Comparison of ENCODE assay signal across 1 fruit fly cellular context in genomic region chr2L:18454128-18454788, dm6.
A peak's percentile ranks its signal among the peaks of the same experiment; 100 is the strongest.
TF ChIP-seq lines count a peak whose summit lies in the region.

Gene bsf, minus strand, starts transcription at chr2L:18454587.
Gene Ntf-2r, plus strand, starts transcription at chr2L:18454649.

TF ChIP-seq in whole organism, embryonic, 481 proteins besides CTCF, POLR2A, EP300 and RAD21 (continued from another document and continues in another):
- TF ChIP-seq CG11085 (GFP tag; IDR thresholded peaks at IDR 0.05; lab: Robert Waterston, UW) = 0 out of 2 replicates have a peak, but pooled peaks have one; percentile 16
- no peak for TF ChIP-seq yki (optimal IDR thresholded peaks at IDR 0.05; lab: Kevin White, UChicago)
- no peak for TF ChIP-seq ftz-f1 (GFP tag; optimal IDR thresholded peaks at IDR 0.05; lab: Kevin White, UChicago)
- no peak for TF ChIP-seq fd96Cb (tag; optimal IDR thresholded peaks at IDR 0.05; lab: Kevin White, UChicago)
- no peak for TF ChIP-seq mam (GFP tag; optimal IDR thresholded peaks at IDR 0.05; lab: Kevin White, UChicago)
- TF ChIP-seq CG6765 (GFP tag; optimal IDR thresholded peaks at IDR 0.05; lab: Kevin White, UChicago) = no peak
- no peak for TF ChIP-seq Blimp-1 (GFP tag; optimal IDR thresholded peaks at IDR 0.05; lab: Kevin White, UChicago)
- TF ChIP-seq Optix (GFP tag; IDR thresholded peaks at IDR 0.05; lab: Robert Waterston, UW) = no peak; the same call in 2 of the 3 replicates
- no peak for TF ChIP-seq Hr78 (GFP tag; optimal IDR thresholded peaks at IDR 0.05; lab: Kevin White, UChicago)
- TF ChIP-seq CG3838 (GFP tag; optimal IDR thresholded peaks at IDR 0.05; lab: Kevin White, UChicago) = peak; percentile 27
- no peak for TF ChIP-seq CG4282 (GFP tag; optimal IDR thresholded peaks at IDR 0.05; lab: Kevin White, UChicago)
- no peak for TF ChIP-seq Elba2 (GFP tag; optimal IDR thresholded peaks at IDR 0.05; lab: Kevin White, UChicago)
- no peak for TF ChIP-seq sug (tag; optimal IDR thresholded peaks at IDR 0.05; lab: Kevin White, UChicago)
- TF ChIP-seq hth (optimal IDR thresholded peaks at IDR 0.05; lab: Kevin White, UChicago) = no peak
- TF ChIP-seq shn (GFP tag; optimal IDR thresholded peaks at IDR 0.05; lab: Kevin White, UChicago) = no peak
- TF ChIP-seq pho (GFP tag; optimal IDR thresholded peaks at IDR 0.05; lab: Kevin White, UChicago) = no peak
- TF ChIP-seq CG4424 (GFP tag; optimal IDR thresholded peaks at IDR 0.05; lab: Kevin White, UChicago) = no peak
- TF ChIP-seq Max (GFP tag; optimal IDR thresholded peaks at IDR 0.05; lab: Kevin White, UChicago) = no peak
- TF ChIP-seq Dfd (GFP tag; optimal IDR thresholded peaks at IDR 0.05; lab: Kevin White, UChicago) = no peak
- no peak for TF ChIP-seq CG12942 (GFP tag; optimal IDR thresholded peaks at IDR 0.05; lab: Kevin White, UChicago)
- no peak for TF ChIP-seq tio (GFP tag; optimal IDR thresholded peaks at IDR 0.05; lab: Kevin White, UChicago)
- TF ChIP-seq CG8290 (GFP tag; optimal IDR thresholded peaks at IDR 0.05; lab: Kevin White, UChicago) = no peak
- TF ChIP-seq CG8290 (tag; optimal IDR thresholded peaks at IDR 0.05; lab: Kevin White, UChicago) = no peak
- peak; percentile 70 for TF ChIP-seq CG15514 (GFP tag; optimal IDR thresholded peaks at IDR 0.05; lab: Kevin White, UChicago)
- no peak for TF ChIP-seq sd (tag; optimal IDR thresholded peaks at IDR 0.05; lab: Kevin White, UChicago)
- TF ChIP-seq dm (GFP tag; optimal IDR thresholded peaks at IDR 0.05; lab: Kevin White, UChicago) = peak; percentile 63
- peak; percentile 94 for TF ChIP-seq CG13287 (GFP tag; IDR thresholded peaks at IDR 0.05; lab: Robert Waterston, UW; ENCODE audit: partially characterized antibody)
- no peak for TF ChIP-seq CG43689 (GFP tag; IDR thresholded peaks at IDR 0.05; lab: Robert Waterston, UW)
- TF ChIP-seq CG18011 (GFP tag; optimal IDR thresholded peaks at IDR 0.05; lab: Kevin White, UChicago) = no peak
- TF ChIP-seq ewg (GFP tag; optimal IDR thresholded peaks at IDR 0.05; lab: Kevin White, UChicago) = no peak
- no peak for TF ChIP-seq CG14050 (GFP tag; IDR thresholded peaks at IDR 0.05; lab: Robert Waterston, UW)
- TF ChIP-seq org-1 (GFP tag; optimal IDR thresholded peaks at IDR 0.05; lab: Kevin White, UChicago) = no peak
- no peak for TF ChIP-seq HLH3B (GFP tag; IDR thresholded peaks at IDR 0.05; lab: Robert Waterston, UW)
- no peak for TF ChIP-seq Bteb2 (GFP tag; optimal IDR thresholded peaks at IDR 0.05; lab: Kevin White, UChicago)
- TF ChIP-seq wor (GFP tag; IDR thresholded peaks at IDR 0.05; lab: Robert Waterston, UW) = no peak
- TF ChIP-seq ara (GFP tag; IDR thresholded peaks at IDR 0.05; lab: Robert Waterston, UW) = no peak
- TF ChIP-seq CG11504 (tag; optimal IDR thresholded peaks at IDR 0.05; lab: Kevin White, UChicago) = no peak
- TF ChIP-seq CG18476 (GFP tag; optimal IDR thresholded peaks at IDR 0.05; lab: Kevin White, UChicago) = no peak
- TF ChIP-seq dpn (GFP tag; optimal IDR thresholded peaks at IDR 0.05; lab: Kevin White, UChicago) = no peak
- TF ChIP-seq CG13624 (GFP tag; optimal IDR thresholded peaks at IDR 0.05; lab: Kevin White, UChicago) = peak; percentile 14
- no peak for TF ChIP-seq CG3065 (GFP tag; optimal IDR thresholded peaks at IDR 0.05; lab: Kevin White, UChicago)
- peak; percentile 86 for TF ChIP-seq vnd (GFP tag; IDR thresholded peaks at IDR 0.05; lab: Robert Waterston, UW; ENCODE audit: partially characterized antibody)
- no peak for TF ChIP-seq CG1024 (GFP tag; IDR thresholded peaks at IDR 0.05; lab: Robert Waterston, UW)
- peak; percentile 69 for TF ChIP-seq gfzf (GFP tag; optimal IDR thresholded peaks at IDR 0.05; lab: Kevin White, UChicago)
- no peak for TF ChIP-seq TFAM (GFP tag; optimal IDR thresholded peaks at IDR 0.05; lab: Kevin White, UChicago)
- no peak for TF ChIP-seq dmrt99B (tag; optimal IDR thresholded peaks at IDR 0.05; lab: Kevin White, UChicago)
- TF ChIP-seq CG16813 (GFP tag; IDR thresholded peaks at IDR 0.05; lab: Robert Waterston, UW; ENCODE audit: partially characterized antibody) = peak; percentile 86
- TF ChIP-seq Ada2b (GFP tag; IDR thresholded peaks at IDR 0.05; lab: Robert Waterston, UW) = no peak
- TF ChIP-seq Myb (GFP tag; optimal IDR thresholded peaks at IDR 0.05; lab: Kevin White, UChicago) = peak; percentile 89
- no peak for TF ChIP-seq slbo (GFP tag; IDR thresholded peaks at IDR 0.05; lab: Robert Waterston, UW)
- no peak for TF ChIP-seq Side (GFP tag; optimal IDR thresholded peaks at IDR 0.05; lab: Kevin White, UChicago)
- TF ChIP-seq CG2129 (GFP tag; IDR thresholded peaks at IDR 0.05; lab: Robert Waterston, UW; ENCODE audit: partially characterized antibody) = no peak; the same call in 1 of the 2 replicates
- no peak; the same call in 1 of the 2 replicates for TF ChIP-seq CG9932 (GFP tag; IDR thresholded peaks at IDR 0.05; lab: Robert Waterston, UW)
- TF ChIP-seq ap (GFP tag; IDR thresholded peaks at IDR 0.05; lab: Robert Waterston, UW) = no peak
- peak; percentile 90 for TF ChIP-seq CG6791 (GFP tag; IDR thresholded peaks at IDR 0.05; lab: Robert Waterston, UW; ENCODE audit: partially characterized antibody)
- TF ChIP-seq Lpt (GFP tag; optimal IDR thresholded peaks at IDR 0.05; lab: Kevin White, UChicago) = no peak
- no peak for TF ChIP-seq fu2 (GFP tag; optimal IDR thresholded peaks at IDR 0.05; lab: Kevin White, UChicago)
- TF ChIP-seq aop (GFP tag; IDR thresholded peaks at IDR 0.05; lab: Robert Waterston, UW) = no peak
- TF ChIP-seq mld (GFP tag; IDR thresholded peaks at IDR 0.05; lab: Robert Waterston, UW; ENCODE audit: partially characterized antibody) = peak; percentile 69; the same call in 2 of the 3 replicates
- no peak for TF ChIP-seq CG2202 (tag; optimal IDR thresholded peaks at IDR 0.05; lab: Kevin White, UChicago)
- no peak for TF ChIP-seq CG9817 (tag; optimal IDR thresholded peaks at IDR 0.05; lab: Kevin White, UChicago)
- peak; percentile 41; the same call in 1 of the 3 replicates for TF ChIP-seq row (GFP tag; IDR thresholded peaks at IDR 0.05; lab: Robert Waterston, UW)
- peak; percentile 90 for TF ChIP-seq unc-4 (GFP tag; IDR thresholded peaks at IDR 0.05; lab: Robert Waterston, UW; ENCODE audit: partially characterized antibody)
- peak; percentile 15 for TF ChIP-seq HmgD (GFP tag; optimal IDR thresholded peaks at IDR 0.05; lab: Kevin White, UChicago)
- TF ChIP-seq ERR (GFP tag; optimal IDR thresholded peaks at IDR 0.05; lab: Kevin White, UChicago) = no peak
- peak; percentile 90 for TF ChIP-seq zen2 (GFP tag; IDR thresholded peaks at IDR 0.05; lab: Robert Waterston, UW; ENCODE audit: partially characterized antibody)
- no peak for TF ChIP-seq zf30C (GFP tag; optimal IDR thresholded peaks at IDR 0.05; lab: Kevin White, UChicago)
- peak; percentile 76 for TF ChIP-seq E2f2 (GFP tag; IDR thresholded peaks at IDR 0.05; lab: Robert Waterston, UW)
- TF ChIP-seq Bgb (GFP tag; IDR thresholded peaks at IDR 0.05; lab: Robert Waterston, UW; ENCODE audit: partially characterized antibody) = peak; percentile 94
- no peak for TF ChIP-seq CG33213 (GFP tag; optimal IDR thresholded peaks at IDR 0.05; lab: Kevin White, UChicago)
- no peak for TF ChIP-seq az2 (GFP tag; optimal IDR thresholded peaks at IDR 0.05; lab: Kevin White, UChicago)
- no peak for TF ChIP-seq z (GFP tag; IDR thresholded peaks at IDR 0.05; lab: Robert Waterston, UW)
- no peak for TF ChIP-seq crol (GFP tag; IDR thresholded peaks at IDR 0.05; lab: Robert Waterston, UW)
- TF ChIP-seq kni (GFP tag; optimal IDR thresholded peaks at IDR 0.05; lab: Kevin White, UChicago) = no peak
- TF ChIP-seq otp (GFP tag; IDR thresholded peaks at IDR 0.05; lab: Robert Waterston, UW) = no peak
- TF ChIP-seq Neu2 (GFP tag; optimal IDR thresholded peaks at IDR 0.05; lab: Kevin White, UChicago; ENCODE audit: borderline replicate concordance) = no peak
- TF ChIP-seq pzg (GFP tag; optimal IDR thresholded peaks at IDR 0.05; lab: Kevin White, UChicago) = peak; percentile 88
- TF ChIP-seq CG11695 (GFP tag; IDR thresholded peaks at IDR 0.05; lab: Robert Waterston, UW) = no peak
- peak; percentile 15 for TF ChIP-seq CG17829 (tag; optimal IDR thresholded peaks at IDR 0.05; lab: Kevin White, UChicago)
- no peak for TF ChIP-seq H15 (GFP tag; IDR thresholded peaks at IDR 0.05; lab: Robert Waterston, UW)
- TF ChIP-seq toy (GFP tag; IDR thresholded peaks at IDR 0.05; lab: Robert Waterston, UW) = no peak
- peak; percentile 72; the same call in 2 of the 3 replicates for TF ChIP-seq CG2199 (GFP tag; IDR thresholded peaks at IDR 0.05; lab: Robert Waterston, UW)
- TF ChIP-seq Opbp (GFP tag; IDR thresholded peaks at IDR 0.05; lab: Robert Waterston, UW; ENCODE audit: partially characterized antibody) = peak; percentile 89
- peak; percentile 46; the same call in 1 of the 3 replicates for TF ChIP-seq zfh1 (GFP tag; IDR thresholded peaks at IDR 0.05; lab: Robert Waterston, UW)
- TF ChIP-seq CG8944 (GFP tag; optimal IDR thresholded peaks at IDR 0.05; lab: Kevin White, UChicago) = no peak
- TF ChIP-seq Fer3 (tag; optimal IDR thresholded peaks at IDR 0.05; lab: Kevin White, UChicago) = no peak
- no peak for TF ChIP-seq bsh (GFP tag; optimal IDR thresholded peaks at IDR 0.05; lab: Kevin White, UChicago)
- no peak for TF ChIP-seq lov (optimal IDR thresholded peaks at IDR 0.05; lab: Kevin White, UChicago)
- TF ChIP-seq lov (GFP tag; IDR thresholded peaks at IDR 0.05; lab: Robert Waterston, UW) = no peak
- TF ChIP-seq vfl (GFP tag; optimal IDR thresholded peaks at IDR 0.05; lab: Kevin White, UChicago) = no peak
- TF ChIP-seq CG10979 (tag; optimal IDR thresholded peaks at IDR 0.05; lab: Kevin White, UChicago) = no peak
- 0 out of 2 replicates have a peak, but pooled peaks have one; percentile 41 for TF ChIP-seq CG3847 (GFP tag; IDR thresholded peaks at IDR 0.05; lab: Robert Waterston, UW)
- no peak for TF ChIP-seq CG31224 (GFP tag; IDR thresholded peaks at IDR 0.05; lab: Robert Waterston, UW)
- peak; percentile 43 for TF ChIP-seq CG4617 (GFP tag; optimal IDR thresholded peaks at IDR 0.05; lab: Kevin White, UChicago; ENCODE audit: borderline replicate concordance)
- TF ChIP-seq CG2712 (tag; optimal IDR thresholded peaks at IDR 0.05; lab: Kevin White, UChicago) = peak; percentile 23
- TF ChIP-seq CG12236 (GFP tag; optimal IDR thresholded peaks at IDR 0.05; lab: Kevin White, UChicago) = no peak
- TF ChIP-seq Spps (tag; optimal IDR thresholded peaks at IDR 0.05; lab: Kevin White, UChicago) = no peak
- TF ChIP-seq CG12219 (GFP tag; optimal IDR thresholded peaks at IDR 0.05; lab: Kevin White, UChicago) = no peak
- TF ChIP-seq tx (GFP tag; optimal IDR thresholded peaks at IDR 0.05; lab: Kevin White, UChicago) = no peak
- TF ChIP-seq CG6175 (GFP tag; IDR thresholded peaks at IDR 0.05; lab: Robert Waterston, UW) = no peak
- no peak for TF ChIP-seq zfh2 (GFP tag; optimal IDR thresholded peaks at IDR 0.05; lab: Kevin White, UChicago)
- TF ChIP-seq CG30020 (tag; optimal IDR thresholded peaks at IDR 0.05; lab: Kevin White, UChicago) = peak; percentile 22
- TF ChIP-seq CG1603 (tag; optimal IDR thresholded peaks at IDR 0.05; lab: Kevin White, UChicago) = peak; percentile 76
- TF ChIP-seq Mrtf (GFP tag; IDR thresholded peaks at IDR 0.05; lab: Robert Waterston, UW) = no peak
- TF ChIP-seq HmgZ (tag; optimal IDR thresholded peaks at IDR 0.05; lab: Kevin White, UChicago) = peak; percentile 10
- no peak for TF ChIP-seq CG31441 (GFP tag; IDR thresholded peaks at IDR 0.05; lab: Robert Waterston, UW)
- no peak for TF ChIP-seq fd3F (GFP tag; optimal IDR thresholded peaks at IDR 0.05; lab: Kevin White, UChicago)
- peak; percentile 90 for TF ChIP-seq stwl (tag; optimal IDR thresholded peaks at IDR 0.05; lab: Kevin White, UChicago)
- TF ChIP-seq bigmax (GFP tag; optimal IDR thresholded peaks at IDR 0.05; lab: Kevin White, UChicago) = peak; percentile 74
- no peak for TF ChIP-seq CG11456 (GFP tag; IDR thresholded peaks at IDR 0.05; lab: Robert Waterston, UW)
- no peak for TF ChIP-seq Sry-β (GFP tag; optimal IDR thresholded peaks at IDR 0.05; lab: Kevin White, UChicago)
- no peak for TF ChIP-seq CG16863 (GFP tag; optimal IDR thresholded peaks at IDR 0.05; lab: Kevin White, UChicago)
- peak; percentile 45 for TF ChIP-seq Lhr (GFP tag; optimal IDR thresholded peaks at IDR 0.05; lab: Kevin White, UChicago)
- TF ChIP-seq Nf-YA (GFP tag; IDR thresholded peaks at IDR 0.05; lab: Robert Waterston, UW) = no peak
- peak; percentile 87 for TF ChIP-seq hb (GFP tag; IDR thresholded peaks at IDR 0.05; lab: Robert Waterston, UW; ENCODE audit: partially characterized antibody)
- no peak for TF ChIP-seq CG8765 (GFP tag; IDR thresholded peaks at IDR 0.05; lab: Robert Waterston, UW)
- no peak for TF ChIP-seq ro (GFP tag; IDR thresholded peaks at IDR 0.05; lab: Robert Waterston, UW)
- TF ChIP-seq croc (GFP tag; conservative IDR thresholded peaks at IDR 0.05; lab: Robert Waterston, UW) = no peak
- no peak for TF ChIP-seq en (GFP tag; optimal IDR thresholded peaks at IDR 0.05; lab: Kevin White, UChicago)
- no peak for TF ChIP-seq gcm (GFP tag; optimal IDR thresholded peaks at IDR 0.05; lab: Kevin White, UChicago)
- TF ChIP-seq da (GFP tag; optimal IDR thresholded peaks at IDR 0.05; lab: Kevin White, UChicago) = no peak
- no peak for TF ChIP-seq Eip74EF (GFP tag; optimal IDR thresholded peaks at IDR 0.05; lab: Kevin White, UChicago)
- TF ChIP-seq CG4360 (GFP tag; IDR thresholded peaks at IDR 0.05; lab: Robert Waterston, UW) = no peak
- no peak for TF ChIP-seq D (optimal IDR thresholded peaks at IDR 0.05; lab: Kevin White, UChicago)
- no peak for TF ChIP-seq D (GFP tag; optimal IDR thresholded peaks at IDR 0.05; lab: Kevin White, UChicago)
- TF ChIP-seq lbe (GFP tag; optimal IDR thresholded peaks at IDR 0.05; lab: Kevin White, UChicago) = no peak
- TF ChIP-seq CG2875 (GFP tag; optimal IDR thresholded peaks at IDR 0.05; lab: Kevin White, UChicago) = no peak
- TF ChIP-seq schlank (tag; optimal IDR thresholded peaks at IDR 0.05; lab: Kevin White, UChicago) = no peak
- TF ChIP-seq Camta (GFP tag; optimal IDR thresholded peaks at IDR 0.05; lab: Kevin White, UChicago) = no peak
- no peak for TF ChIP-seq CG8281 (tag; optimal IDR thresholded peaks at IDR 0.05; lab: Kevin White, UChicago)
- no peak for TF ChIP-seq CG14965 (GFP tag; optimal IDR thresholded peaks at IDR 0.05; lab: Kevin White, UChicago; ENCODE audit: borderline replicate concordance)
- TF ChIP-seq Poxn (GFP tag; IDR thresholded peaks at IDR 0.05; lab: Robert Waterston, UW) = no peak
- no peak for TF ChIP-seq kay (GFP tag; optimal IDR thresholded peaks at IDR 0.05; lab: Kevin White, UChicago)
- TF ChIP-seq Sin3A (optimal IDR thresholded peaks at IDR 0.05; lab: Kevin White, UChicago) = peak; percentile 72
- no peak for TF ChIP-seq BtbVII (GFP tag; optimal IDR thresholded peaks at IDR 0.05; lab: Kevin White, UChicago)
